Worm (Caenorhabditis elegans) whole organism, L1 larva: ENCODE results near the gene ZK228.13.

Source experiments
- egl-27 ChIP-seq, 2 experiments: fragments of 150-350 bp in 1 of 2; sonication (generic microtip); optimal IDR thresholded peaks; 3 replicates each; lab custom pipeline; 2017 to 2018; ENCODE audit warnings: missing biosample characterization in 2 of 2, missing genetic modification characterization in 2 of 2, missing genetic modification reagents in 2 of 2
- fkh-10 ChIP-seq: sonication (generic microtip); optimal IDR thresholded peaks from 2 replicates; lab custom pipeline; 2017; ENCODE audit warnings: missing biosample characterization, missing genetic modification reagents, missing genetic modification characterization
- lin-35 ChIP-seq, 2 experiments: fragments of 150-350 bp; optimal IDR thresholded peaks; 2 replicates each; lab custom pipeline; 2014; ENCODE audit warnings: missing biosample characterization in 2 of 2, missing genetic modification characterization in 2 of 2, missing genetic modification reagents in 2 of 2
- mdl-1 ChIP-seq, 2 experiments: fragments of 150-350 bp; optimal IDR thresholded peaks; 2 replicates each; lab custom pipeline; 2014 to 2017; ENCODE audit warnings: missing biosample characterization in 2 of 2, missing genetic modification characterization in 2 of 2, inconsistent platforms in 1 of 2
- nhr-237 ChIP-seq: fragments of 150-350 bp; optimal IDR thresholded peaks from 2 replicates; lab custom pipeline; 2014; ENCODE audit warnings: missing biosample characterization, missing genetic modification characterization
- nhr-28 ChIP-seq: fragments of 150-350 bp; optimal IDR thresholded peaks from 2 replicates; lab custom pipeline; 2014; ENCODE audit warnings: missing biosample characterization, missing genetic modification characterization
- nhr-77 ChIP-seq: fragments of 150-350 bp; optimal IDR thresholded peaks from 2 replicates; lab custom pipeline; 2014; ENCODE audit warnings: missing biosample characterization, missing genetic modification characterization
- unc-62 ChIP-seq: fragments of 150-350 bp; optimal IDR thresholded peaks from 2 replicates; lab custom pipeline; 2014; ENCODE audit warnings: missing biosample characterization, missing genetic modification reagents, missing genetic modification characterization
- unc-86 ChIP-seq: sonication (generic microtip); optimal IDR thresholded peaks from 2 replicates; lab custom pipeline; 2016; ENCODE audit warnings: missing genetic modification characterization, missing compliant biosample characterization
- vab-15 ChIP-seq: sonication (generic microtip); optimal IDR thresholded peaks from 2 replicates; lab custom pipeline; 2017; ENCODE audit warnings: missing genotype, mild to moderate bottlenecking, missing genetic modification characterization, missing compliant biosample characterization

DNA sequence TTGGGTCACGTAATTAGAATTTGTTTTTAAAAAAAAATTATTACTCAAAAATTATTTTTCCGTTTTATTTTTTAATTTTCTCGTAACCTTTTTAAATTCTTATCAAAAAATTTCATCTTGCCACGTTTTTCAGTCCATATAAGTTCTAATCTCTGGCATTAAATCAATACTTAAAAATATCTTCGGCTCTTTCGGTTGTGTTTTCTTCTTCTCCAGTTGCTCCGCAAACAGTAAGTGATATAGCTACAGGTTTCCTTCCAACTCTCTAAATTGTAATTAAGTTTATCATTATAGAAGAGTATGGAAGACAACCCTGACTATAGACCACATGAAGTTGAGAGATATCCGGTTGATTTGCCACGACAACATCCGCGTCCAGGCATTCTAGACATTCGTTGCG lies 23.9 kb downstream of the ZK228.13 start, which contains the start of gene ZK228.1:
- no peak for TF ChIP-seq lin-35 (GFP tag; optimal IDR thresholded peaks at IDR 0.05; lab: Kevin White, UChicago)
- TF ChIP-seq mdl-1 (tag; optimal IDR thresholded peaks at IDR 0.05; lab: Kevin White, UChicago) = no peak
- no peak for TF ChIP-seq nhr-237 (tag; lab: Kevin White, UChicago)
- TF ChIP-seq fkh-10 (GFP tag; lab: Kevin White, UChicago) = no peak
- TF ChIP-seq unc-62 (GFP tag; lab: Kevin White, UChicago) = no peak
- TF ChIP-seq nhr-28 (tag; lab: Kevin White, UChicago) = no peak
- TF ChIP-seq unc-86 (tag; lab: Kevin White, UChicago) = no peak
- no peak for TF ChIP-seq egl-27 (tag; optimal IDR thresholded peaks at IDR 0.05; lab: Kevin White, UChicago)
- no peak for TF ChIP-seq nhr-77 (tag; lab: Kevin White, UChicago)
- no peak for TF ChIP-seq vab-15 (tag; lab: Kevin White, UChicago)
